Fruit fly (Drosophila melanogaster): ENCODE results near the gene Trc8.

Trc8 gene

dm6 chr3R:29518498-29518897 lies 14.9 kb upstream of the Trc8 start:
- TF ChIP-seq Ets98B (GFP tag; IDR thresholded peaks at IDR 0.05) (no peak), gl (tag; optimal IDR thresholded peaks at IDR 0.05) (no peak), CG14655 (GFP tag; optimal IDR thresholded peaks at IDR 0.05) (no peak), CG12605 (GFP tag; IDR thresholded peaks at IDR 0.05) (no peak), CG17806 (tag; optimal IDR thresholded peaks at IDR 0.05) (no peak), CG10348 (GFP tag; IDR thresholded peaks at IDR 0.05) (no peak)

DNA sequence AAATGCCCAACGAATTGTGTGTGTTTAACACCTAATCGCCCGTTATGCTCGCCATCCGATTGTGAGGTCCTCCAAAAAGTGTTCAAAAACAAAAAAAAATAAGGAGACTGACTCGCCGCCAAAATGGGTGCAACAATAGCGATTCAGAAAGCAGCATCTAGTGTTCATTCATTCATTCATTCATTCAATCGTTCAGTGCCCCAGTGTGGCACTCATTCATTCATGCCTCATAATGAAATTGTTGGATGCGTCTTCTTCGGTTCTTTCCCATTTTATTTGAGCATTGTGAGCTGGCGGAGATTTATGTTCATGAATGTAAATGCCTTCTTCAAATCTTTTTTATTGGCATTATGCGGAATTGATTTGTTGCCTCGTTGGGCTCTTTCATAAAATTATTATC lies 14.3 kb upstream of the Trc8 start:
- TF ChIP-seq CG17806 (tag; optimal IDR thresholded peaks at IDR 0.05) = no peak
- no peak for TF ChIP-seq CG8301 (tag; optimal IDR thresholded peaks at IDR 0.05)
- TF ChIP-seq CG12605 (GFP tag; IDR thresholded peaks at IDR 0.05) = no peak

- TF ChIP-seq gl (tag; optimal IDR thresholded peaks at IDR 0.05) (no peak), Snoo (tag; optimal IDR thresholded peaks at IDR 0.05) (no peak), fd96Ca (GFP tag; IDR thresholded peaks at IDR 0.05) (no peak), CG32121 (GFP tag; IDR thresholded peaks at IDR 0.05) (no peak), Pif1A (GFP tag; optimal IDR thresholded peaks at IDR 0.05) (no peak)
Observed at dm6 chr3R:29516766-29517165, 13.2 kb upstream of the Trc8 start.

DNA sequence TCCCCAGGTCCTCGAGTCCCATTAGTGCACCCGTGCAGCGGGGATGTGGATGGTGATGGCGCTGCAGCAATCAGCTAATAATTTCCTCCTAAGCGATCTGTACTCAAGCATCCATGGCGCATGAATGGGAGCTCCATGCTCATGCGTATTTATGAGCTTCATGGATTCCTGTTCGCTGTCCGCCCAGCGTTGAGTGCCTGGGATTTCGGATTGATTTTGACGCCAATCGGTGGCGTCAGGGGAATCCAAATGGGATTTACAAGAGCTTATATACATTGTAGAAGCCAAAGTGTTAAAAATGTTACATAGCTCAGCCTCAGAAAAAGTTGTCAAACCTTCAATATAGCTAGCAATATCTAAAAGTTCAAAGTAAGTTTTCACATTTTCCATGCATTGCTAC lies 11.8 kb upstream of the Trc8 start, which contains the start of gene ND-20L:
Gene ND-20L, plus strand, starts transcription at position 301 of the 400 bp plus-strand sequence.
- TF ChIP-seq fd96Ca (GFP tag; IDR thresholded peaks at IDR 0.05) (no peak), CG13204 (GFP tag; optimal IDR thresholded peaks at IDR 0.05) (no peak), CG8159 (tag; optimal IDR thresholded peaks at IDR 0.05) (no peak), rn (GFP tag; IDR thresholded peaks at IDR 0.05) (no peak), CG32121 (GFP tag; IDR thresholded peaks at IDR 0.05) (no peak), CG4496 (GFP tag; IDR thresholded peaks at IDR 0.05) (no peak), CG15710 (tag; optimal IDR thresholded peaks at IDR 0.05) (no peak), CG17806 (tag; optimal IDR thresholded peaks at IDR 0.05) (no peak), Pif1B (GFP tag; optimal IDR thresholded peaks at IDR 0.05) (no peak), CG8301 (tag; optimal IDR thresholded peaks at IDR 0.05) (no peak), CG9948 (tag; optimal IDR thresholded peaks at IDR 0.05) (no peak), gl (tag; optimal IDR thresholded peaks at IDR 0.05) (no peak), Snoo (tag; optimal IDR thresholded peaks at IDR 0.05) (no peak), Pif1A (GFP tag; optimal IDR thresholded peaks at IDR 0.05) (no peak), CG34367 (tag; optimal IDR thresholded peaks at IDR 0.05) (no peak), CG14655 (GFP tag; optimal IDR thresholded peaks at IDR 0.05) (no peak), Ets98B (GFP tag; IDR thresholded peaks at IDR 0.05) (no peak), CG12605 (GFP tag; IDR thresholded peaks at IDR 0.05) (no peak), D1 (tag; optimal IDR thresholded peaks at IDR 0.05) (no peak)

dm6 chr3R:29512306-29513044 lies 8.9 kb upstream of the Trc8 start:
- TF ChIP-seq CG17806 (tag; optimal IDR thresholded peaks at IDR 0.05) (no peak), D1 (tag; optimal IDR thresholded peaks at IDR 0.05) (no peak), gl (tag; optimal IDR thresholded peaks at IDR 0.05) (no peak), CG4496 (GFP tag; IDR thresholded peaks at IDR 0.05) (no peak), CG12605 (GFP tag; IDR thresholded peaks at IDR 0.05) (no peak), Pif1A (GFP tag; optimal IDR thresholded peaks at IDR 0.05) (no peak), CG13204 (GFP tag; optimal IDR thresholded peaks at IDR 0.05) (no peak), Pif1B (GFP tag; optimal IDR thresholded peaks at IDR 0.05) (no peak), CG9948 (tag; optimal IDR thresholded peaks at IDR 0.05) (no peak), CG14655 (GFP tag; optimal IDR thresholded peaks at IDR 0.05) (no peak), rn (GFP tag; IDR thresholded peaks at IDR 0.05) (no peak), CG34367 (tag; optimal IDR thresholded peaks at IDR 0.05) (no peak), CG10348 (GFP tag; IDR thresholded peaks at IDR 0.05) (no peak), CG8301 (tag; optimal IDR thresholded peaks at IDR 0.05) (no peak), EcR (GFP tag; optimal IDR thresholded peaks at IDR 0.05) (no peak), CG8159 (tag; optimal IDR thresholded peaks at IDR 0.05) (no peak), Ets98B (GFP tag; IDR thresholded peaks at IDR 0.05) (no peak)

dm6 chr3R:29511472-29511871 lies 7.9 kb upstream of the Trc8 start:
- TF ChIP-seq CG15710 (tag; optimal IDR thresholded peaks at IDR 0.05) (no peak), EcR (GFP tag; optimal IDR thresholded peaks at IDR 0.05) (no peak), D1 (tag; optimal IDR thresholded peaks at IDR 0.05) (no peak), CG9948 (tag; optimal IDR thresholded peaks at IDR 0.05) (no peak), rn (GFP tag; IDR thresholded peaks at IDR 0.05) (no peak), CG32121 (GFP tag; IDR thresholded peaks at IDR 0.05) (no peak), fd96Ca (GFP tag; IDR thresholded peaks at IDR 0.05) (no peak), CG12605 (GFP tag; IDR thresholded peaks at IDR 0.05) (no peak)

dm6 chr3R:29508551-29509266 lies 5.1 kb upstream of the Trc8 start:
- TF ChIP-seq CG17806 (tag; optimal IDR thresholded peaks at IDR 0.05) = no peak
- TF ChIP-seq D1 (tag; optimal IDR thresholded peaks at IDR 0.05) = no peak
- TF ChIP-seq CG14655 (GFP tag; optimal IDR thresholded peaks at IDR 0.05) = peak; percentile 55
- TF ChIP-seq gl (tag; optimal IDR thresholded peaks at IDR 0.05) = no peak
- TF ChIP-seq Ets98B (GFP tag; IDR thresholded peaks at IDR 0.05) = no peak
- TF ChIP-seq CG15710 (tag; optimal IDR thresholded peaks at IDR 0.05) = no peak
- no peak for TF ChIP-seq EcR (GFP tag; optimal IDR thresholded peaks at IDR 0.05)
- no peak for TF ChIP-seq Pif1B (GFP tag; optimal IDR thresholded peaks at IDR 0.05)
- no peak for TF ChIP-seq CG4496 (GFP tag; IDR thresholded peaks at IDR 0.05)
- TF ChIP-seq fd96Ca (GFP tag; IDR thresholded peaks at IDR 0.05) = no peak
- peak; percentile 9 for TF ChIP-seq CG9948 (tag; optimal IDR thresholded peaks at IDR 0.05)
- no peak for TF ChIP-seq Pif1A (GFP tag; optimal IDR thresholded peaks at IDR 0.05)
- TF ChIP-seq CG32121 (GFP tag; IDR thresholded peaks at IDR 0.05) = no peak
- no peak for TF ChIP-seq CG10348 (GFP tag; IDR thresholded peaks at IDR 0.05)
- TF ChIP-seq rn (GFP tag; IDR thresholded peaks at IDR 0.05) = no peak
- no peak for TF ChIP-seq CG8159 (tag; optimal IDR thresholded peaks at IDR 0.05)
- no peak for TF ChIP-seq CG12605 (GFP tag; IDR thresholded peaks at IDR 0.05)
- TF ChIP-seq CG13204 (GFP tag; optimal IDR thresholded peaks at IDR 0.05) = no peak
- peak; percentile 21 for TF ChIP-seq CG8301 (tag; optimal IDR thresholded peaks at IDR 0.05)

Data from whole organism, pupa.